Worm (Caenorhabditis elegans): ENCODE results near the gene trpa-1.

Gene trpa-1

DNA sequence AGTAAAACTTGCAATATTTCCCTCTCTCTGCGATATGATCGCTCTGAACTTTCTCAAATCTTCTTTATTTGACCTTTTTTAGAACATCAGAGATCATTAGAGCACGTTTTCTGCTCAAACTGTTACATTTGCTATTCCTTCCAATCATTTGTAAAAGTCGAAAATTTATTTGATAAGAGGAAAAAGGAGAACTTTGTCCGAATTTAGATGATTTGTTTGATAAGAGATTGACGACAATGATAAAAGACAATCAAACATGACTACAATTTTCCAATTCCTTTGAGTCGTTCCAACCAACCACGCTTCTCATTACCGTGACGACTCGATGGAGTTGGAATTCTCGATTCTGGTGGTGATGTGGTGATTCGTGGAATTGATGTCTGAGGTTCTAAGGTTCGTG is 53.6 kb downstream of the trpa-1 start:
- no peak for TF ChIP-seq nhr-41 (GFP tag; IDR thresholded peaks at IDR 0.05)
- TF ChIP-seq daf-8 (GFP tag; IDR thresholded peaks at IDR 0.05): no peak
- no peak for TF ChIP-seq saeg-2 (GFP tag; IDR thresholded peaks at IDR 0.05)
- no peak for TF ChIP-seq F49E8.2 (tag; optimal IDR thresholded peaks at IDR 0.05; ENCODE audit: borderline replicate concordance)
- TF ChIP-seq hlh-11 (tag; optimal IDR thresholded peaks at IDR 0.05): peak; percentile 38
- no peak for TF ChIP-seq lim-7 (GFP tag; IDR thresholded peaks at IDR 0.05)
- no peak for TF ChIP-seq Y5F2A.4 (GFP tag; optimal IDR thresholded peaks at IDR 0.05)
- no peak for TF ChIP-seq Y105C5A.15 (GFP tag; IDR thresholded peaks at IDR 0.05)
- TF ChIP-seq mxl-2 (GFP tag; conservative IDR thresholded peaks at IDR 0.05): no peak
- TF ChIP-seq mep-1 (tag; optimal IDR thresholded peaks at IDR 0.05): peak; percentile 22
- TF ChIP-seq pha-4 (GFP tag; IDR thresholded peaks at IDR 0.05): no peak
- TF ChIP-seq pha-4 (tag; optimal IDR thresholded peaks at IDR 0.05): no peak
- TF ChIP-seq set-16 (GFP tag; IDR thresholded peaks at IDR 0.05): no peak
- TF ChIP-seq duxl-1 (tag; optimal IDR thresholded peaks at IDR 0.05; ENCODE audit: poor library complexity): no peak
- peak; percentile 72 for TF ChIP-seq dve-1 (tag; optimal IDR thresholded peaks at IDR 0.05; ENCODE audit: insufficient read depth)
- TF ChIP-seq ceh-32 (tag; optimal IDR thresholded peaks at IDR 0.05; ENCODE audit: poor library complexity): no peak
- peak; percentile 54 for TF ChIP-seq nhr-28 (tag; optimal IDR thresholded peaks at IDR 0.05)
- TF ChIP-seq T26A8.4 (GFP tag; IDR thresholded peaks at IDR 0.05): no peak
- TF ChIP-seq php-3 (GFP tag; IDR thresholded peaks at IDR 0.05): peak; percentile 54; the same call in 1 of the 2 replicates
- TF ChIP-seq dmd-6 (GFP tag; IDR thresholded peaks at IDR 0.05): peak; percentile 67
- TF ChIP-seq daf-16 (GFP tag; optimal IDR thresholded peaks at IDR 0.05): no peak
- TF ChIP-seq daf-16 (tag; optimal IDR thresholded peaks at IDR 0.05): peak; percentile 56
- TF ChIP-seq hlh-30 (tag; optimal IDR thresholded peaks at IDR 0.05; ENCODE audit: insufficient read depth): no peak
- no peak for TF ChIP-seq sdz-12 (GFP tag; optimal IDR thresholded peaks at IDR 0.05)
- no peak for TF ChIP-seq dpl-1 (GFP tag; optimal IDR thresholded peaks at IDR 0.05)
- peak; percentile 1 for TF ChIP-seq aha-1 (tag)
- peak; percentile 12 for TF ChIP-seq T20F7.1 (GFP tag; optimal IDR thresholded peaks at IDR 0.05)
- peak; percentile 71 for TF ChIP-seq pqm-1 (tag; optimal IDR thresholded peaks at IDR 0.05)

- TF ChIP-seq aha-1 (tag) (peak; percentile 90), aly-2 (tag; optimal IDR thresholded peaks at IDR 0.05) (no peak)
These were observed 54.7 kb downstream of the trpa-1 start for ce11 chrIV:11919067-11919466.

DNA sequence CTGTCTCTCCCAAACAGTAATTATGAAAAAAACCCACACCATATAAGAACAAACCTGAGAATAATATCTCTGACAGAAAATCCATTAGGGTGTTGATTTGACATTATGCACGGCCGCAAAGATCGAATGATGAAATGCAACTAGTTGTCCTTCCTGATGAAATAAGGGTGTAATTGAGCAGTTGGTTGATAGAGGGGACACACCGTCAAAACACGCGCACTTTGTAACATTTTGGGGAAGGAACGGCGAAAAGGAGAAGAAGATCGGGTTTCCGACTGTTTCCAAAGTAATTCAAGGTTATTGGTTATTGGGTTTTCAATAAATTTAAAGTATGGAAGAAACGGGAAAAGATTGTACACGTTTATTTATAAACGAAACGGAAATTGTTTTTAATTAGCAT is 57.7 kb downstream of the trpa-1 start, which contains the start of gene ZK822.1:
ZK822.1 (minus strand) TSS at position 121 of the 400 bp plus-strand sequence.
- TF ChIP-seq zfp-2 (tag; optimal IDR thresholded peaks at IDR 0.05) (no peak), dmd-6 (GFP tag; IDR thresholded peaks at IDR 0.05) (no peak), zip-2 (tag; optimal IDR thresholded peaks at IDR 0.05) (no peak), nhr-42 (GFP tag; IDR thresholded peaks at IDR 0.05) (no peak), unc-39 (tag; optimal IDR thresholded peaks at IDR 0.05) (no peak), rbr-2 (tag; optimal IDR thresholded peaks at IDR 0.05) (no peak), ceh-20 (GFP tag; IDR thresholded peaks at IDR 0.05) (no peak), Y5F2A.4 (GFP tag; optimal IDR thresholded peaks at IDR 0.05) (no peak), lin-13 (GFP tag; optimal IDR thresholded peaks at IDR 0.05) (no peak), nhr-102 (tag; optimal IDR thresholded peaks at IDR 0.05) (no peak), daf-8 (GFP tag; IDR thresholded peaks at IDR 0.05) (no peak), set-16 (GFP tag; IDR thresholded peaks at IDR 0.05) (no peak), F44E2.7 (GFP tag; IDR thresholded peaks at IDR 0.05) (no peak), ceh-44 (GFP tag; IDR thresholded peaks at IDR 0.05) (no peak), dmd-9 (GFP tag; IDR thresholded peaks at IDR 0.05) (no peak), F37D6.2 (tag; optimal IDR thresholded peaks at IDR 0.05) (no peak), pqm-1 (tag; optimal IDR thresholded peaks at IDR 0.05) (no peak)

Measured in whole organism, L4 larva.